Worm (Caenorhabditis elegans): Measurements from ENCODE around the gene del-7.

Gene del-7

ce11 chrIV:7723555-7723954 is 36.7 kb upstream of the del-7 start:
- no peak for TF ChIP-seq K09A11.1 (tag; optimal IDR thresholded peaks at IDR 0.05; ENCODE audit: insufficient read depth)
- peak; percentile 44 for TF ChIP-seq ceh-18 (tag; optimal IDR thresholded peaks at IDR 0.05)
- peak; percentile 95 for TF ChIP-seq unc-55 (GFP tag; optimal IDR thresholded peaks at IDR 0.05)
- TF ChIP-seq rnt-1 (tag; optimal IDR thresholded peaks at IDR 0.05), result peak; percentile 22

DNA sequence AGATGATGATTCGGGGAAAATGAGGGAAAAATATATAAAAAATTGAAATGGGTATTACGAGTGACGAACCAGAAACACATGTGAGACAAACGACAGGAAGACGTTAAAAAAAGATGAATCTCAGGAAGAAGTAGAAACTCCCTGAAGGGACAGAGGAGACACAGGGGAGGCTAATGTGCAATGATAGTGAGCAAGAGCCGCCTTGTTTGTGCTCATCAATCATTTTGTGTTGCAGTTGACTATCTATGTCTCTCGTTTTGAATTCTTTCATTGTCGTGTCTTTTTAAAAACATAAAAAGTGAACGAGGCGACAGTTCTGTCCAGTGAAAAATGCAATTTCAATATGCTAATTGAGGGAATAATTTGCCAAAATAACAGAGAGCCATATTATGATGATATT is 35.3 kb upstream of the del-7 start:
- no peak for TF ChIP-seq ceh-30 (tag; optimal IDR thresholded peaks at IDR 0.05)
- no peak for TF ChIP-seq ztf-16 (tag; optimal IDR thresholded peaks at IDR 0.05)
- no peak for TF ChIP-seq ceh-48 (tag; optimal IDR thresholded peaks at IDR 0.05)

- no peak for TF ChIP-seq ets-4 (tag; optimal IDR thresholded peaks at IDR 0.05)
- TF ChIP-seq ama-1 (optimal IDR thresholded peaks at IDR 0.05), result no peak
- TF ChIP-seq C38D4.7 (GFP tag; optimal IDR thresholded peaks at IDR 0.05), result no peak
- TF ChIP-seq hlh-13 (GFP tag; optimal IDR thresholded peaks at IDR 0.05), result no peak
- no peak for TF ChIP-seq syd-9 (tag; optimal IDR thresholded peaks at IDR 0.05)
- no peak for TF ChIP-seq unc-3 (GFP tag; conservative IDR thresholded peaks at IDR 0.05)
- TF ChIP-seq unc-3 (tag; optimal IDR thresholded peaks at IDR 0.05), result no peak
- TF ChIP-seq F13H6.1 (tag; optimal IDR thresholded peaks at IDR 0.05), result no peak
- TF ChIP-seq K09A11.1 (tag; optimal IDR thresholded peaks at IDR 0.05; ENCODE audit: insufficient read depth), result no peak
- TF ChIP-seq pag-3 (tag; optimal IDR thresholded peaks at IDR 0.05; ENCODE audit: borderline replicate concordance), result no peak
Observed at ce11 chrIV:7726325-7726724, 33.9 kb upstream of the del-7 start, which contains the start of gene C50F7.5. TSS of gene C50F7.5 (plus strand) at chrIV:7726719.

- TF ChIP-seq hlh-6 (tag; optimal IDR thresholded peaks at IDR 0.05) (peak; percentile 21), pros-1 (tag; optimal IDR thresholded peaks at IDR 0.05) (no peak)
Observed at ce11 chrIV:7727258-7727657, 33.0 kb upstream of the del-7 start.

- TF ChIP-seq ceh-14 (tag; optimal IDR thresholded peaks at IDR 0.05) (no peak), ceh-30 (tag; optimal IDR thresholded peaks at IDR 0.05) (no peak), hlh-15 (tag; optimal IDR thresholded peaks at IDR 0.05) (no peak), ceh-18 (tag; optimal IDR thresholded peaks at IDR 0.05) (no peak), pqm-1 (tag; optimal IDR thresholded peaks at IDR 0.05) (no peak), sox-2 (GFP tag; IDR thresholded peaks at IDR 0.05) (no peak), fkh-10 (GFP tag; optimal IDR thresholded peaks at IDR 0.05) (no peak), ceh-24 (tag; optimal IDR thresholded peaks at IDR 0.05) (no peak), unc-3 (GFP tag; conservative IDR thresholded peaks at IDR 0.05) (no peak), unc-3 (tag; optimal IDR thresholded peaks at IDR 0.05) (no peak), ceh-48 (tag; optimal IDR thresholded peaks at IDR 0.05) (no peak), Y22D7AL.16 (tag; optimal IDR thresholded peaks at IDR 0.05) (no peak), sdc-2 (tag; optimal IDR thresholded peaks at IDR 0.05) (no peak), nhr-11 (tag; optimal IDR thresholded peaks at IDR 0.05) (no peak), ceh-6 (GFP tag; optimal IDR thresholded peaks at IDR 0.05) (no peak), npax-4 (tag; optimal IDR thresholded peaks at IDR 0.05) (no peak), unc-55 (GFP tag; optimal IDR thresholded peaks at IDR 0.05) (no peak), pros-1 (tag; optimal IDR thresholded peaks at IDR 0.05) (no peak)
Observed at ce11 chrIV:7728402-7728963, 31.7 kb upstream of the del-7 start, which contains the start of gene sucg-1. TSS of gene sucg-1 (plus strand) at chrIV:7728913.

ce11 chrIV:7731960-7732359 is 28.3 kb upstream of the del-7 start, which contains the start of the genes C50F7.9 and C50F7.3:
TSS of gene C50F7.9 (minus strand) at chrIV:7732060.
TSS of gene C50F7.3 (plus strand) at chrIV:7732329.
- TF ChIP-seq ceh-48 (tag; optimal IDR thresholded peaks at IDR 0.05), result no peak
- TF ChIP-seq ceh-31 (tag; optimal IDR thresholded peaks at IDR 0.05), result no peak
- no peak for TF ChIP-seq fkh-6 (tag; optimal IDR thresholded peaks at IDR 0.05)
- TF ChIP-seq odd-2 (tag; optimal IDR thresholded peaks at IDR 0.05), result no peak
- no peak for TF ChIP-seq hlh-30 (tag; optimal IDR thresholded peaks at IDR 0.05; ENCODE audit: insufficient read depth)
- TF ChIP-seq ceh-45 (GFP tag; IDR thresholded peaks at IDR 0.05), result no peak
- TF ChIP-seq ceh-19 (GFP tag; optimal IDR thresholded peaks at IDR 0.05), result no peak
- TF ChIP-seq pat-9 (tag; optimal IDR thresholded peaks at IDR 0.05), result no peak
- TF ChIP-seq elt-4 (tag; optimal IDR thresholded peaks at IDR 0.05), result no peak
- TF ChIP-seq elt-2 (tag; optimal IDR thresholded peaks at IDR 0.05), result no peak
- no peak for TF ChIP-seq gmeb-2 (tag; optimal IDR thresholded peaks at IDR 0.05)
- no peak for TF ChIP-seq ahr-1 (tag; optimal IDR thresholded peaks at IDR 0.05)
- no peak for TF ChIP-seq ceh-30 (tag; optimal IDR thresholded peaks at IDR 0.05)
- TF ChIP-seq fax-1 (tag; optimal IDR thresholded peaks at IDR 0.05), result no peak

Data from whole organism, late embryonic.